Worm (Caenorhabditis elegans): Measurements from ENCODE around the gene C48B4.10.

DNA sequence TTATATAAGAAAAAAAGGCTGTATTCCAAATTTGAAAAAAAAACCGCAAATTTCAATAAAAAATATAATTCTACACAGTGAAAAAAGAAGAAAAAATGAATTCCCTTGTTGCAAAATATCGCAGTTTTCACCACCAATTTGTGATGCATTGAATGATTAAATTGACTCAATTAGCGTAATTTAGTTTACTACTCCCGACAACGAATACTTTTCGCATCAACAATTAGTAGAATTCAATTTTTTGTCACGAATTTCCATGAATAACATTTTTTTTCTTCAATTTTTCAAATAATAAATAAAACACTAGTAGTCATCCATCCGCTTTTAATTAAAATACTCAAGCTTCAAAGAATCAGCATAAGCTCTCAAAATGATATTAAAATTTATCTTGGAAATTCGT, 21.0 kb upstream of the C48B4.10 start:
- TF ChIP-seq ama-1 (optimal IDR thresholded peaks at IDR 0.05) (no peak), scrt-1 (GFP tag; IDR thresholded peaks at IDR 0.05) (no peak), ceh-13 (GFP tag; optimal IDR thresholded peaks at IDR 0.05) (no peak), flt-1 (GFP tag; IDR thresholded peaks at IDR 0.05) (no peak), ceh-36 (tag; optimal IDR thresholded peaks at IDR 0.05) (no peak), hmg-4 (GFP tag; optimal IDR thresholded peaks at IDR 0.05) (no peak), pes-1 (GFP tag; IDR thresholded peaks at IDR 0.05) (no peak), tbx-37 (GFP tag; conservative IDR thresholded peaks at IDR 0.05) (no peak), tra-4 (tag; optimal IDR thresholded peaks at IDR 0.05) (no peak), ets-7 (tag; optimal IDR thresholded peaks at IDR 0.05) (no peak), F13C5.2 (tag; optimal IDR thresholded peaks at IDR 0.05) (no peak), sea-1 (GFP tag; conservative IDR thresholded peaks at IDR 0.05) (no peak), tbx-11 (GFP tag; IDR thresholded peaks at IDR 0.05) (no peak), B0310.2 (tag; optimal IDR thresholded peaks at IDR 0.05) (no peak)
